Worm (Caenorhabditis elegans) whole organism, L2 larva: Measurements from ENCODE around the gene ZK418.5.
A peak's percentile ranks its signal among the peaks of the same experiment; 100 is the strongest.

Experiments
- aly-2 ChIP-seq: fragments of 150-350 bp; optimal IDR thresholded peaks from 2 replicates; lab custom pipeline; 2014; ENCODE audit warnings: missing biosample characterization, missing genetic modification characterization
- egl-27 ChIP-seq: sonication (generic microtip); optimal IDR thresholded peaks from 3 replicates; lab custom pipeline; 2017; ENCODE audit warnings: missing biosample characterization, missing genetic modification reagents, missing genetic modification characterization
- elt-1 ChIP-seq: fragments of 150-350 bp; optimal IDR thresholded peaks from 2 replicates; lab custom pipeline; 2014; ENCODE audit warnings: missing biosample characterization, missing genetic modification characterization
- lin-39 ChIP-seq: fragments of 150-350 bp; optimal IDR thresholded peaks from 2 replicates; lab custom pipeline; 2014; ENCODE audit warnings: missing biosample characterization, missing genetic modification reagents, missing genetic modification characterization
- mdl-1 ChIP-seq, 2 experiments: fragments of 150-350 bp in 1 of 2; sonication (generic microtip) in 1 of 2; optimal IDR thresholded peaks; 2 replicates each; lab custom pipeline; 2017; ENCODE audit warnings: missing biosample characterization in 2 of 2, missing genetic modification characterization in 2 of 2
- nhr-77 ChIP-seq: fragments of 150-350 bp; optimal IDR thresholded peaks from 2 replicates; lab custom pipeline; 2014; ENCODE audit warnings: missing biosample characterization, missing genetic modification characterization
- snpc-4 ChIP-seq: fragments of 150-350 bp; optimal IDR thresholded peaks from 2 replicates; lab custom pipeline; 2014; ENCODE audit warnings: missing biosample characterization, missing genetic modification characterization
- unc-55 ChIP-seq: fragments of 150-350 bp; sonication (generic microtip); optimal IDR thresholded peaks from 3 replicates; lab custom pipeline; 2014; ENCODE audit warnings: missing biosample characterization, missing genetic modification reagents, missing genetic modification characterization
- unc-62 ChIP-seq: fragments of 150-350 bp; optimal IDR thresholded peaks from 2 replicates; lab custom pipeline; 2014; ENCODE audit warnings: missing biosample characterization, missing genetic modification reagents, missing genetic modification characterization
- ztf-4 ChIP-seq: fragments of 150-350 bp; optimal IDR thresholded peaks from 2 replicates; lab custom pipeline; 2014; ENCODE audit warnings: missing biosample characterization, missing genetic modification characterization

- TF ChIP-seq mdl-1 (tag; optimal IDR thresholded peaks at IDR 0.05; lab: Kevin White, UChicago): no peak
- TF ChIP-seq unc-62 (GFP tag; lab: Kevin White, UChicago): no peak
- TF ChIP-seq snpc-4 (tag; lab: Kevin White, UChicago): no peak
- TF ChIP-seq elt-1 (tag; lab: Kevin White, UChicago): no peak
- TF ChIP-seq nhr-77 (tag; lab: Kevin White, UChicago): no peak
- no peak for TF ChIP-seq ztf-4 (tag; lab: Kevin White, UChicago)
- TF ChIP-seq lin-39 (tag; lab: Kevin White, UChicago): no peak
- TF ChIP-seq egl-27 (tag; lab: Kevin White, UChicago): peak; percentile 76
- TF ChIP-seq unc-55 (GFP tag; lab: Kevin White, UChicago): no peak
- no peak for TF ChIP-seq aly-2
These were observed 46.8 kb upstream of the ZK418.5 start for ce11 chrIII:7120477-7120876.
